Worm (Caenorhabditis elegans) whole organism, early embryonic: ENCODE data around the gene Y51B9A.6.

Source experiments
- ceh-36 ChIP-seq: sonication (generic microtip); optimal IDR thresholded peaks from 2 replicates; lab custom pipeline; 2016; ENCODE audit warnings: missing genetic modification characterization, inconsistent platforms, missing compliant biosample characterization
- hnd-1 ChIP-seq: sonication (generic microtip); optimal IDR thresholded peaks from 2 replicates; lab custom pipeline; 2016; ENCODE audit warnings: missing genetic modification characterization, missing compliant biosample characterization

DNA sequence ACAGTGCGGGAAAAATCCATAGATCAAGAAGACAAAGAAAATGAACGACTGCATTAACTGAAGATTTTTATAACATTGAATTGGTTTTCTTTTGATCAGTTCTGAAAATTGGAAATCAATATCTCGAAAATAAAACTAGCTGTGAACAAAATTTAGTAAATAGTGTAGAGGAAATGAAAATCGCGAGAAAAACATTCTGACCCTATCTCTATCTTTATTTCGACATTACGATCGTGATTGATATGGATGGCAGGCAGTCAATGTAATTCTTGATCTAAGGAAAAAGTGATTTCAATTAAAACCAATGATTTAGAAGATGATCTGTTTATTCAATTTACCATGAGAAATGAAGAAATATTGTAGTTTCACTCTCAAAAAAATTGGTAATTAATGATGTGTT, 33.0 kb upstream of the Y51B9A.6 start, which contains the start of gene kin-16:
- TF ChIP-seq hnd-1 (no peak), ceh-36 (tag; lab: Kevin White, UChicago) (no peak)
